Worm (Caenorhabditis elegans): ENCODE measurements around the gene ncx-7.

ncx-7 gene

ce11 chrIII:9765465-9765900 is 45.4 kb upstream of the ncx-7 start (continued):
- peak; percentile 90 for TF ChIP-seq ZK185.1 (tag; optimal IDR thresholded peaks at IDR 0.05; ENCODE audit: poor library complexity, severe bottlenecking)
- peak; percentile 94 for TF ChIP-seq lag-1 (GFP tag; IDR thresholded peaks at IDR 0.05)
- peak; percentile 94 for TF ChIP-seq nhr-90 (tag; optimal IDR thresholded peaks at IDR 0.05)
- TF ChIP-seq F57A8.1 (GFP tag; optimal IDR thresholded peaks at IDR 0.05) = peak; percentile 71
- no peak for TF ChIP-seq lsy-27 (tag; optimal IDR thresholded peaks at IDR 0.05; ENCODE audit: borderline replicate concordance, insufficient read depth)

DNA sequence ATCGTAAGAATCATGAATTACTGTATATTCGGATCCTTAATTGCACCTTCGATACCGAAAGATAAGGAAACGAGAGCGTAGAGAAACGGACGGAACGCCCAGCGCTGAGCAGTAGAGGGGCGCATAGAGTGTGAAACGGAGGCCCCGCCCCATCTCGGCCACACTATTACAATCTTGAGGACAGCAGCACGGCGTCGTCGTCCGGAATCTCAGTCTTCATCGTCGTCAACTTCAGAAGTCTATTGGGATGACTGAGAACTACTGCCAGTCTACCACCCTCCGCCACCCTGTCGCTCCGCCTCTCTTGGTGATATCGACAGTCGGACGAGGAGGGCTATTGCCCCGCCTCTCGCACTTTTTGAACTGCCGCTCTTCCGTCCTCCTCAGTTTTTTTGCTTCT is 44.6 kb upstream of the ncx-7 start:
- TF ChIP-seq Y79H2A.3 (GFP tag; conservative IDR thresholded peaks at IDR 0.05) = no peak
- TF ChIP-seq sdz-38 (tag; optimal IDR thresholded peaks at IDR 0.05) = no peak
- TF ChIP-seq D2030.7 (GFP tag; IDR thresholded peaks at IDR 0.05) = no peak
- TF ChIP-seq K12H6.12 (tag; optimal IDR thresholded peaks at IDR 0.05) = no peak
- TF ChIP-seq repo-1 (tag; optimal IDR thresholded peaks at IDR 0.05) = no peak
- TF ChIP-seq ceh-40 (GFP tag; IDR thresholded peaks at IDR 0.05) = no peak
- TF ChIP-seq lag-1 (GFP tag; IDR thresholded peaks at IDR 0.05) = no peak
- TF ChIP-seq lin-40 (tag; optimal IDR thresholded peaks at IDR 0.05) = no peak
- TF ChIP-seq nhr-90 (tag; optimal IDR thresholded peaks at IDR 0.05) = no peak
- TF ChIP-seq K11D2.4 (GFP tag; IDR thresholded peaks at IDR 0.05) = no peak
- no peak for TF ChIP-seq ztf-25 (GFP tag; IDR thresholded peaks at IDR 0.05)
- TF ChIP-seq ets-4 (GFP tag; optimal IDR thresholded peaks at IDR 0.05) = no peak
- TF ChIP-seq bed-1 (GFP tag; IDR thresholded peaks at IDR 0.05) = 0 out of 2 replicates have a peak, but pooled peaks have one; percentile 60
- no peak for TF ChIP-seq pbrm-1 (GFP tag; IDR thresholded peaks at IDR 0.05)
- TF ChIP-seq zfh-2 (GFP tag; conservative IDR thresholded peaks at IDR 0.05) = peak; percentile 63; the same call in 1 of the 2 replicates
- TF ChIP-seq tlf-1 (GFP tag; optimal IDR thresholded peaks at IDR 0.05) = no peak
- no peak for TF ChIP-seq xnd-1 (tag; optimal IDR thresholded peaks at IDR 0.05)
- TF ChIP-seq unc-130 (GFP tag; optimal IDR thresholded peaks at IDR 0.05) = no peak
- 0 out of 2 replicates have a peak, but pooled peaks have one; percentile 12 for TF ChIP-seq F33H1.4 (GFP tag; IDR thresholded peaks at IDR 0.05)
- no peak for TF ChIP-seq C17E4.6 (GFP tag; IDR thresholded peaks at IDR 0.05)
- TF ChIP-seq madf-6 (GFP tag; IDR thresholded peaks at IDR 0.05) = no peak
- no peak for TF ChIP-seq madf-8 (GFP tag; conservative IDR thresholded peaks at IDR 0.05)
- no peak for TF ChIP-seq B0336.3 (GFP tag; IDR thresholded peaks at IDR 0.05)
- no peak for TF ChIP-seq efl-1 (GFP tag; optimal IDR thresholded peaks at IDR 0.05)
- no peak for TF ChIP-seq ztf-28 (GFP tag; IDR thresholded peaks at IDR 0.05)
- TF ChIP-seq sea-2 (GFP tag; IDR thresholded peaks at IDR 0.05) = no peak
- no peak for TF ChIP-seq him-1 (tag; optimal IDR thresholded peaks at IDR 0.05)
- peak; percentile 22; the same call in 1 of the 2 replicates for TF ChIP-seq mcd-1 (GFP tag; IDR thresholded peaks at IDR 0.05)

DNA sequence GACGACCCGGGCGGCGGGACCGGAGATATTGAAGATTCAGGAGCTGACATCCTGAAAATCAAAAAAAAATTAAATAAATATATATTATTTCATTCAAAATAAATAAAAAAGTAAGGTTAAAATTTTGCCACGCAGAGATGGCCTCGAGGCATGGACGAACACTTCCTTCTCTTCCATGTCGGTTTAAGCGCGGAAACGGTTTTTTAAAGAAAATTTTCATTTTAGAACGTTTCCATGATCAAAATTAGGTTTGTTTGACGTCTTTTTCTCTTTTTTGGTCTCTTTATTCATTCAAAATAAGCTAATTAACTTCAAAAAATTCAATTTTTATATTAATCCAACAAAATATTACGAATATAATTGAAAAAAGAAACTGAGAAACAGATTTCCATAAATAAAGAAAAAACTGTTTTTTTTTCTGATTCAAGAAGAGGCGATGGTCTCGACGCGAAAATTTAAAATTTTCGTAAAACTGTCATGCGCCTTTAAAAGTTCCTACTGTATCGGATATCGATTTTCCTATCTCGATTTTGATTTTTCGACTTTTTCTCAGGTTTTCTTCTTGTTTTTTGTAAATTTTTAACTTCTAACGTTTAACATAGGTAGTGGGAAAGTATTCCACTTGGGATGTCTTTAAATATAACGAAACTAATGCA is 42.1 kb upstream of the ncx-7 start, which contains the start of gene gcc-2:
Gene gcc-2, minus strand, starts transcription at position 51 of the 656 bp plus-strand sequence.
- TF ChIP-seq lin-54 (GFP tag; optimal IDR thresholded peaks at IDR 0.05) (peak; percentile 3), C06A6.2 (GFP tag; conservative IDR thresholded peaks at IDR 0.05) (no peak), madf-6 (GFP tag; IDR thresholded peaks at IDR 0.05) (peak; percentile 76), let-607 (tag; optimal IDR thresholded peaks at IDR 0.05) (no peak), madf-8 (GFP tag; conservative IDR thresholded peaks at IDR 0.05) (peak; percentile 50), snpc-3.4 (tag; optimal IDR thresholded peaks at IDR 0.05) (peak; percentile 34), efl-1 (GFP tag; optimal IDR thresholded peaks at IDR 0.05) (peak; percentile 16), xnd-1 (tag; optimal IDR thresholded peaks at IDR 0.05) (peak; percentile 64), lsl-1 (GFP tag; optimal IDR thresholded peaks at IDR 0.05) (peak; percentile 79), F33H1.4 (GFP tag; IDR thresholded peaks at IDR 0.05) (peak; percentile 81), K11D2.4 (GFP tag; IDR thresholded peaks at IDR 0.05) (no peak)

Data from whole organism, young adult.